Fruit fly (Drosophila melanogaster): Measurements from ENCODE around the gene CG32264.

Gene CG32264

DNA sequence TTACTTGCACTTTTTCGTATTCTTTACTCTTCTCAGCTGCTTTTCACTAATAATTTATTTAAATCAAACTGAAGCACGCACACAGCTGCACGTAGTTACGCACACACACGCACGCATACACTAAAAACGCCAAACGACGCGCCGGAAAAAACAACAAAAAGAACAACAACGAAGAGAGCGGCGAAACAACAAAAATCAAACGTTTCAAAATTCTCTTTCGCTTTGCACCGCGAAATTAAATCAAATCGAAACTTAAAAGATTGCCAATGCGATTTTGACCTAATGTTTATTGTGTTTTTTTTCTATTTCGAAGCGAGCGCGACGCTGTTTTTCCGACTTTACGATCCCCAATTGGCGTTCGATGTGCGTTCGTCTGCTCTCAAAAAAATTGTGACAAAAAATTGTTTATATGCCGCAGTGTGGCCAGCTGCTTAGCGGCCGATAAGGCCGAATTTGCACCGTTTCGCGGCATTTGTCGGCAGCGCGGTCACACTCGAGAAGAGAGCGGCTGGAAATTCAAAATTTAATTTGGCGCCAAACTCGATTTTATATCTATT is 18.6 kb downstream of the CG32264 start (continued):
- 0 out of 3 replicates have a peak, but pooled peaks have one; percentile 15 for TF ChIP-seq CG11456 (GFP tag; IDR thresholded peaks at IDR 0.05)
- peak; percentile 38 for TF ChIP-seq nau (GFP tag; optimal IDR thresholded peaks at IDR 0.05)
- TF ChIP-seq sob (GFP tag; IDR thresholded peaks at IDR 0.05) = peak; percentile 46; the same call in 1 of the 2 replicates
- TF ChIP-seq rib (GFP tag; IDR thresholded peaks at IDR 0.05) = no peak
- no peak for TF ChIP-seq Max (GFP tag; optimal IDR thresholded peaks at IDR 0.05)
- TF ChIP-seq Ets97D (GFP tag; optimal IDR thresholded peaks at IDR 0.05) = peak; percentile 70
- peak; percentile 67 for TF ChIP-seq CG17912 (GFP tag; optimal IDR thresholded peaks at IDR 0.05)
- TF ChIP-seq CG18476 (GFP tag; optimal IDR thresholded peaks at IDR 0.05) = no peak
- peak; percentile 44; the same call in 1 of the 3 replicates for TF ChIP-seq z (GFP tag; IDR thresholded peaks at IDR 0.05)
- TF ChIP-seq CG10321 (GFP tag; IDR thresholded peaks at IDR 0.05) = peak; percentile 14; the same call in 1 of the 2 replicates
- no peak for TF ChIP-seq ssp (GFP tag; IDR thresholded peaks at IDR 0.05)
- peak; percentile 52 for TF ChIP-seq CG3163 (GFP tag; optimal IDR thresholded peaks at IDR 0.05)
- no peak for TF ChIP-seq Scr (GFP tag; IDR thresholded peaks at IDR 0.05; ENCODE audit: partially characterized antibody)
- TF ChIP-seq CG4617 (GFP tag; optimal IDR thresholded peaks at IDR 0.05; ENCODE audit: borderline replicate concordance) = peak; percentile 19
- no peak for TF ChIP-seq CG2199 (GFP tag; IDR thresholded peaks at IDR 0.05)
- TF ChIP-seq psq (GFP tag; optimal IDR thresholded peaks at IDR 0.05) = no peak
- TF ChIP-seq seq (GFP tag; IDR thresholded peaks at IDR 0.05) = peak; percentile 40; the same call in 1 of the 2 replicates
- TF ChIP-seq pzg (GFP tag; optimal IDR thresholded peaks at IDR 0.05) = peak; percentile 78
- TF ChIP-seq fru (optimal IDR thresholded peaks at IDR 0.05) = no peak
- TF ChIP-seq Hr3 (GFP tag; optimal IDR thresholded peaks at IDR 0.05) = no peak
- peak; percentile 36; the same call in 1 of the 2 replicates for TF ChIP-seq ato (GFP tag; IDR thresholded peaks at IDR 0.05; ENCODE audit: partially characterized antibody)
- TF ChIP-seq gfzf (GFP tag; optimal IDR thresholded peaks at IDR 0.05) = peak; percentile 92
- TF ChIP-seq onecut (GFP tag; IDR thresholded peaks at IDR 0.05) = no peak
- TF ChIP-seq HmgD (GFP tag; optimal IDR thresholded peaks at IDR 0.05) = peak; percentile 15
- peak; percentile 44 for TF ChIP-seq stwl (tag; optimal IDR thresholded peaks at IDR 0.05)
- no peak for TF ChIP-seq dysf (GFP tag; IDR thresholded peaks at IDR 0.05)
- TF ChIP-seq CG12942 (GFP tag; optimal IDR thresholded peaks at IDR 0.05) = no peak
- TF ChIP-seq row (GFP tag; IDR thresholded peaks at IDR 0.05) = peak; percentile 42; the same call in 1 of the 3 replicates
- peak; percentile 98 for TF ChIP-seq sqz (GFP tag; optimal IDR thresholded peaks at IDR 0.05)
- TF ChIP-seq vvl (GFP tag; IDR thresholded peaks at IDR 0.05) = peak; percentile 64; the same call in 1 of the 2 replicates
- TF ChIP-seq shn (GFP tag; optimal IDR thresholded peaks at IDR 0.05) = peak; percentile 30
- peak; percentile 47 for TF ChIP-seq MESR4 (GFP tag; optimal IDR thresholded peaks at IDR 0.05)
- peak; percentile 32 for TF ChIP-seq CG6254 (GFP tag; optimal IDR thresholded peaks at IDR 0.05)
- no peak for TF ChIP-seq cato (GFP tag; optimal IDR thresholded peaks at IDR 0.05; ENCODE audit: borderline replicate concordance)
- peak; percentile 51 for TF ChIP-seq CG13296 (GFP tag; optimal IDR thresholded peaks at IDR 0.05)
- peak; percentile 4; the same call in 1 of the 3 replicates for TF ChIP-seq zfh1 (GFP tag; IDR thresholded peaks at IDR 0.05)
- peak; percentile 36; the same call in 1 of the 2 replicates for TF ChIP-seq CG17328 (GFP tag; IDR thresholded peaks at IDR 0.05)
- no peak for TF ChIP-seq CG7271 (tag; optimal IDR thresholded peaks at IDR 0.05)
- no peak for TF ChIP-seq CG15011 (GFP tag; optimal IDR thresholded peaks at IDR 0.05)
- TF ChIP-seq crp (GFP tag; optimal IDR thresholded peaks at IDR 0.05) = peak in 1 of 2 experiments; percentile 59
- TF ChIP-seq CG42726 (GFP tag; IDR thresholded peaks at IDR 0.05; ENCODE audit: partially characterized antibody) = peak; percentile 81
- no peak for TF ChIP-seq CG13123 (GFP tag; optimal IDR thresholded peaks at IDR 0.05)
- peak; percentile 55 for TF ChIP-seq trem (tag; optimal IDR thresholded peaks at IDR 0.05)
- peak; percentile 18 for TF ChIP-seq gcm (GFP tag; optimal IDR thresholded peaks at IDR 0.05)
- TF ChIP-seq ATbp (GFP tag; optimal IDR thresholded peaks at IDR 0.05) = peak; percentile 8
- TF ChIP-seq kay (GFP tag; optimal IDR thresholded peaks at IDR 0.05) = no peak
- no peak for TF ChIP-seq dmrt99B (tag; optimal IDR thresholded peaks at IDR 0.05)
- peak; percentile 49 for TF ChIP-seq Mes4 (GFP tag; optimal IDR thresholded peaks at IDR 0.05)
- TF ChIP-seq Usf (GFP tag; optimal IDR thresholded peaks at IDR 0.05) = no peak
- peak; percentile 67 for TF ChIP-seq CG3847 (GFP tag; IDR thresholded peaks at IDR 0.05)
